Fruit fly (Drosophila melanogaster) whole organism, adult: ENCODE results near the gene sqh.

Source experiments
- CG11617 ChIP-seq: fragments of 200-800 bp; sonication (Bioruptor generic); optimal IDR thresholded peaks from 2 replicates; lab custom pipeline; 2017; ENCODE audit warnings: mild to moderate bottlenecking, missing biosample characterization, missing genetic modification reagents, missing genetic modification characterization
- CG12768 ChIP-seq: fragments of 200-800 bp; sonication (Bioruptor generic); optimal IDR thresholded peaks from 2 replicates; lab custom pipeline; 2017; ENCODE audit warnings: missing biosample characterization, missing genetic modification characterization, mild to moderate bottlenecking, moderate library complexity, missing genetic modification reagents
- CG14711 ChIP-seq: fragments of 200-800 bp; sonication (Bioruptor generic); optimal IDR thresholded peaks from 2 replicates; lab custom pipeline; 2018; ENCODE audit warnings: missing biosample characterization, mild to moderate bottlenecking, missing genetic modification characterization, moderate library complexity
- CG1620 ChIP-seq: fragments of 200-800 bp; sonication (Bioruptor generic); optimal IDR thresholded peaks from 2 replicates; lab custom pipeline; 2016; ENCODE audit warnings: missing biosample characterization, missing genetic modification characterization
- CG33017 ChIP-seq: fragments of 200-800 bp; sonication (Bioruptor generic); optimal IDR thresholded peaks from 2 replicates; lab custom pipeline; 2018; ENCODE audit warnings: missing biosample characterization, mild to moderate bottlenecking, missing genetic modification characterization, moderate library complexity
- CG5204 ChIP-seq: fragments of 200-800 bp; sonication (Bioruptor generic); optimal IDR thresholded peaks from 2 replicates; lab custom pipeline; 2016; ENCODE audit warnings: missing biosample characterization, missing genetic modification characterization
- CG7045 ChIP-seq: fragments of 200-800 bp; sonication (Bioruptor generic); optimal IDR thresholded peaks from 2 replicates; lab custom pipeline; 2017; ENCODE audit warnings: missing biosample characterization, mild to moderate bottlenecking, missing genetic modification characterization
- CG7101 ChIP-seq: fragments of 200-800 bp; sonication (Bioruptor generic); optimal IDR thresholded peaks from 2 replicates; lab custom pipeline; 2018; ENCODE audit warnings: missing biosample characterization, mild to moderate bottlenecking, missing genetic modification characterization, moderate library complexity
- Clk ChIP-seq: fragments of 200-800 bp; sonication (Bioruptor generic); optimal IDR thresholded peaks from 2 replicates; lab custom pipeline; 2017; ENCODE audit warnings: missing biosample characterization, missing genetic modification characterization
- Crg-1 ChIP-seq: fragments of 200-800 bp; sonication (Bioruptor generic); optimal IDR thresholded peaks from 2 replicates; lab custom pipeline; 2016; ENCODE audit warnings: missing biosample characterization, missing genetic modification characterization
- Hr96 ChIP-seq: fragments of 200-800 bp; sonication (Bioruptor generic); optimal IDR thresholded peaks from 2 replicates; lab custom pipeline; 2016; ENCODE audit warnings: missing biosample characterization, missing genetic modification characterization
- Mnt ChIP-seq: fragments of 200-800 bp; sonication (Bioruptor generic); optimal IDR thresholded peaks from 2 replicates; lab custom pipeline; 2016; ENCODE audit warnings: missing biosample characterization, mild to moderate bottlenecking, missing genetic modification characterization
- bab1 ChIP-seq: fragments of 200-800 bp; sonication (Bioruptor generic); optimal IDR thresholded peaks from 3 replicates; lab custom pipeline; 2019; ENCODE audit warnings: missing biosample characterization, mild to moderate bottlenecking, missing genetic modification characterization, moderate library complexity
- cic ChIP-seq: fragments of 200-800 bp; sonication (Bioruptor generic); optimal IDR thresholded peaks from 2 replicates; lab custom pipeline; 2017; ENCODE audit warnings: missing biosample characterization, mild to moderate bottlenecking, missing genetic modification characterization, moderate library complexity
- cnc ChIP-seq, 2 experiments: fragments of >200 bp; optimal IDR thresholded peaks; 2 replicates each; lab custom pipeline; 2017
- kay ChIP-seq: fragments of 200-800 bp; sonication (Bioruptor generic); peaks from one replicate; lab custom pipeline; 2016; ENCODE audit warnings: missing biosample characterization, missing genetic modification characterization, borderline replicate concordance
- ovo ChIP-seq: fragments of 200-800 bp; sonication (Bioruptor generic); optimal IDR thresholded peaks from 2 replicates; lab custom pipeline; 2016; ENCODE audit warnings: missing biosample characterization, missing genetic modification characterization
- pad ChIP-seq: fragments of 200-800 bp; sonication (Bioruptor generic); optimal IDR thresholded peaks from 3 replicates; lab custom pipeline; 2017; ENCODE audit warnings: missing biosample characterization, missing genetic modification characterization, mild to moderate bottlenecking, moderate library complexity, missing genetic modification reagents
- tj ChIP-seq: fragments of 200-800 bp; sonication (Bioruptor generic); optimal IDR thresholded peaks from 3 replicates; lab custom pipeline; 2017; ENCODE audit warnings: missing biosample characterization, mild to moderate bottlenecking, missing genetic modification characterization, moderate library complexity
- toe ChIP-seq: fragments of 200-800 bp; sonication (Bioruptor generic); optimal IDR thresholded peaks from 2 replicates; lab custom pipeline; 2016; ENCODE audit warnings: missing biosample characterization, missing genetic modification characterization

The sqh gene

dm6 chrX:6216650-6217049, 8.3 kb downstream of the sqh start:
- TF ChIP-seq Clk = no peak
- no peak for TF ChIP-seq Crg-1 (GFP tag; lab: Kevin White, UChicago)
- no peak for TF ChIP-seq CG1620 (GFP tag; lab: Kevin White, UChicago)
- TF ChIP-seq cnc (optimal IDR thresholded peaks at IDR 0.05; lab: Kevin White, UChicago) = no peak
- TF ChIP-seq toe (GFP tag; lab: Kevin White, UChicago) = no peak
- no peak for TF ChIP-seq cic (GFP tag; lab: Kevin White, UChicago)
- TF ChIP-seq CG7045 (GFP tag; lab: Kevin White, UChicago) = no peak
- TF ChIP-seq kay = no peak
- no peak for TF ChIP-seq CG5204 (GFP tag; lab: Kevin White, UChicago)
- TF ChIP-seq tj (GFP tag; lab: Kevin White, UChicago) = no peak
- no peak for TF ChIP-seq pad (GFP tag; lab: Kevin White, UChicago)
- TF ChIP-seq Hr96 = no peak
- TF ChIP-seq CG12768 (GFP tag; lab: Kevin White, UChicago) = no peak
- TF ChIP-seq CG14711 = no peak

DNA sequence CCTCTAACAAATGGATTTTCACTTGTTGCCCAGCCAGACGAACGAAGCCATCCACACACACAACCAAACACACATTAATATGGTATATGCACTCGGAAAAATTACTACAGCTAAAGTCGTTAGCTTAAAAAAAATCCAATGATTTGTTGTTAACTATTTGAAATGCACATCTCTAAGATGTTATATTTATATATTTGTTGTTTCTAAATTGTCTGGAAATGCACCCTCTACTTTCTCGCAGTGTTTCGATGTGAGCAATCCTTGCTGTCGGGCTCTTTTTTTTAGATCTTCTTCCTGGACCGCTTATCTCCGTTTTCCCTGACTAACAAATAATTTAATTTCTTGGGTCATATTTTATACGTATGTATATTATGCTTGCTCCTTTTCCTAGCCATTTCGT, 19.8 kb downstream of the sqh start:
- TF ChIP-seq CG12768 (GFP tag; lab: Kevin White, UChicago) = no peak
- no peak for TF ChIP-seq tj (GFP tag; lab: Kevin White, UChicago)
- TF ChIP-seq CG5204 (GFP tag; lab: Kevin White, UChicago) = no peak
- no peak for TF ChIP-seq cic (GFP tag; lab: Kevin White, UChicago)
- TF ChIP-seq CG33017 (tag; lab: Kevin White, UChicago) = no peak
- no peak for TF ChIP-seq kay
- no peak for TF ChIP-seq Clk
- TF ChIP-seq Hr96 = no peak
- no peak for TF ChIP-seq Crg-1 (GFP tag; lab: Kevin White, UChicago)
- TF ChIP-seq CG7045 (GFP tag; lab: Kevin White, UChicago) = no peak
- TF ChIP-seq bab1 (GFP tag; lab: Kevin White, UChicago) = no peak
- TF ChIP-seq CG11617 (GFP tag; lab: Kevin White, UChicago) = no peak
- no peak for TF ChIP-seq CG14711
- TF ChIP-seq CG1620 (GFP tag; lab: Kevin White, UChicago) = no peak
- TF ChIP-seq Mnt (GFP tag; lab: Kevin White, UChicago) = no peak
- TF ChIP-seq CG7101 (tag; lab: Kevin White, UChicago) = no peak
- no peak for TF ChIP-seq ovo
- no peak for TF ChIP-seq toe (GFP tag; lab: Kevin White, UChicago)
- TF ChIP-seq pad (GFP tag; lab: Kevin White, UChicago) = no peak

DNA sequence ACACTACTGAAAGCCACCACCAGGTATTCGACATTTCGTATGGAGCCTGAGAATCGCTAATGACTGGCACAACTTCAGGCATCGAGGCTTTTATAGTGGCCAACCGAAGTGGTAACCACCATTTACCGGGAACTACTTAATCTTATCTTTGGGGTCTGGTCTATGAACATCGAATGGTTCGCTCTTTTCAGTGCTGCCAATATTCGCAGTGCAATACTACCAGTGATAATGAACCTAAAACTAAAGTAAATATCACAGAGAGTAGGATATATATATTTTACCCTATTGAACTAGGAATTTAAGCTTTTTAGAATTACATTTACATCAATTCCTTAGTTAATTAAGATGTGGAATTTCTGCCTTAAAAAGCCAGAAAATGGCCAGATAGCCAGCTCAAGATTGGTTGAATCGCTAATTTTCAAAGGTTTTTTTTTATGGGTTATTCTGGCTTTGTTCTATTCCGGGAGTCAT, 22.4 kb downstream of the sqh start, which contains the start of gene vanin-like:
vanin-like (minus strand) TSS at position 51 of the 471 bp plus-strand sequence.
- no peak for TF ChIP-seq bab1 (GFP tag; lab: Kevin White, UChicago)
- no peak for TF ChIP-seq cic (GFP tag; lab: Kevin White, UChicago)
- TF ChIP-seq cnc (optimal IDR thresholded peaks at IDR 0.05; lab: Kevin White, UChicago) = peak in 1 of 2 experiments; percentile 1
- TF ChIP-seq Hr96 = no peak
- no peak for TF ChIP-seq toe (GFP tag; lab: Kevin White, UChicago)
- no peak for TF ChIP-seq ovo
- no peak for TF ChIP-seq Mnt (GFP tag; lab: Kevin White, UChicago)

dm6 chrX:6201459-6201858, 23.5 kb downstream of the sqh start:
- TF ChIP-seq Hr96 (no peak), kay (no peak), CG33017 (tag; lab: Kevin White, UChicago) (no peak), CG7045 (GFP tag; lab: Kevin White, UChicago) (no peak)

- TF ChIP-seq tj (GFP tag; lab: Kevin White, UChicago) (no peak), ovo (no peak), CG14711 (no peak), Clk (no peak), Hr96 (no peak), CG12768 (GFP tag; lab: Kevin White, UChicago) (no peak), CG7101 (tag; lab: Kevin White, UChicago) (no peak), CG11617 (GFP tag; lab: Kevin White, UChicago) (no peak), toe (GFP tag; lab: Kevin White, UChicago) (no peak), Crg-1 (GFP tag; lab: Kevin White, UChicago) (no peak), bab1 (GFP tag; lab: Kevin White, UChicago) (no peak), CG5204 (GFP tag; lab: Kevin White, UChicago) (no peak), CG7045 (GFP tag; lab: Kevin White, UChicago) (no peak), CG33017 (tag; lab: Kevin White, UChicago) (no peak), cnc (optimal IDR thresholded peaks at IDR 0.05; lab: Kevin White, UChicago) (no peak), Mnt (GFP tag; lab: Kevin White, UChicago) (no peak), pad (GFP tag; lab: Kevin White, UChicago) (no peak), cic (GFP tag; lab: Kevin White, UChicago) (no peak)
Measured at dm6 chrX:6199791-6200190, 25.1 kb downstream of the sqh start, which contains the start of gene CG43090. TSS of gene CG43090 (minus strand) at chrX:6199891.

DNA sequence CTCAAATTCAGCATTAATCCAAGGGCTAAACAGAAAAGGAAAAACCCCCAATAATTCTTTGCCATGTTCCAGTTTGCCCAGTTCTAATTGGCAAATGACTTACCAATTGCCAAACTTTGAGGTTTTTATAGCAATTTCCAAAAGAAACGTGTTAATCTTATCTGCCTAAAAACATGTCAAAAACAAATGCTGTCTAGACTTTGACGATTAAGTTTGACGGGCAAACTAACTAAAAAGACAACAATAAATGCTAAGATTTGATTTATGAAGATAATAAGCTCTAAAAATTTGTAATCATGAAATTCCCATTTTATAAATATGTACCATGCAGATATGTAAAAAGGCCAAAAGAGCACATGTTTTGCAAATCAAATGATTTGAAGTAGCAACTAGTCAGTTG, 26.4 kb downstream of the sqh start, which contains the start of gene CG32751:
CG32751 (minus strand) TSS at position 101 of the 400 bp plus-strand sequence.
- TF ChIP-seq bab1 (GFP tag; lab: Kevin White, UChicago) (no peak), Crg-1 (GFP tag; lab: Kevin White, UChicago) (no peak), Clk (no peak), CG11617 (GFP tag; lab: Kevin White, UChicago) (no peak), tj (GFP tag; lab: Kevin White, UChicago) (no peak), CG7101 (tag; lab: Kevin White, UChicago) (no peak), kay (no peak), cnc (optimal IDR thresholded peaks at IDR 0.05; lab: Kevin White, UChicago) (no peak), Hr96 (no peak), cic (GFP tag; lab: Kevin White, UChicago) (no peak), CG1620 (GFP tag; lab: Kevin White, UChicago) (no peak), CG12768 (GFP tag; lab: Kevin White, UChicago) (no peak), CG5204 (GFP tag; lab: Kevin White, UChicago) (no peak), ovo (no peak), Mnt (GFP tag; lab: Kevin White, UChicago) (no peak), toe (GFP tag; lab: Kevin White, UChicago) (no peak), CG7045 (GFP tag; lab: Kevin White, UChicago) (no peak), CG33017 (tag; lab: Kevin White, UChicago) (no peak), CG14711 (no peak), pad (GFP tag; lab: Kevin White, UChicago) (no peak)
